Fruit fly (Drosophila melanogaster): Measurements from ENCODE around the gene Oseg5.

Oseg5 gene

DNA sequence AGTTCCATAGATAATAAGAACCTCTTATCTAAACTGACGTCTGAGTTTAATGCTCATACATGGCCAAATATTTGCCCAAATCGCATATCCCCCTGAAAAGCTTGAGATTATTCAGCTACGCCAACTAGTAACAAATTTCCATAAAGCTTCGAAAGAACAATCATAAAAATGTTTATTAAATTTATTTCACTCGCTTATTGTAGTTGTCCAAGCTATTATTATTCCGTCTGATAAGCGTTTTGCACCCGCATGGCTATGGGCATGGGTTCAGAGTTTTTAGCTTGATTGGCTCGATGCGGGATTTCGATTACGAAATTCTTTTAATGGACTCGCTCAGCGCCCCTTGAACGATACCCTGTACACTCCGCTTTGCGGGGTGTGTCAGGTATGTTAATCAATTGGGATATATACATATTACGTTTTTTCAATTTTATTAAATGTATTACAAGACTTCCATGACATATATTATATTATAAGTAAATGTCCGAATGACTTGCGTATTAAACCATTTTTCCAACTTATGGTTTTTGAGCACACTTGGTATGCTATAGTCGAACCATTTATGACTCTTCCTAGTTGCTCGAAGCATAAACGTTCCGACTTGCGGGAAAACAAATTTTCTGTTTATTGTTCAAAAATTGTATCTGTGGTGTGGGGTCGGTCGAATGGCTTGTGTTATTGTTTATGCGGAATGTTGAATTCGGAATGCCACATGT lies 29.9 kb downstream of the Oseg5 start:
- TF ChIP-seq h (optimal IDR thresholded peaks at IDR 0.05) (no peak), psq (optimal IDR thresholded peaks at IDR 0.05) (no peak), Sin3A (optimal IDR thresholded peaks at IDR 0.05) (no peak), insv (optimal IDR thresholded peaks at IDR 0.05) (no peak), ttk (optimal IDR thresholded peaks at IDR 0.05) (no peak), Myc (optimal IDR thresholded peaks at IDR 0.05) (no peak)

DNA sequence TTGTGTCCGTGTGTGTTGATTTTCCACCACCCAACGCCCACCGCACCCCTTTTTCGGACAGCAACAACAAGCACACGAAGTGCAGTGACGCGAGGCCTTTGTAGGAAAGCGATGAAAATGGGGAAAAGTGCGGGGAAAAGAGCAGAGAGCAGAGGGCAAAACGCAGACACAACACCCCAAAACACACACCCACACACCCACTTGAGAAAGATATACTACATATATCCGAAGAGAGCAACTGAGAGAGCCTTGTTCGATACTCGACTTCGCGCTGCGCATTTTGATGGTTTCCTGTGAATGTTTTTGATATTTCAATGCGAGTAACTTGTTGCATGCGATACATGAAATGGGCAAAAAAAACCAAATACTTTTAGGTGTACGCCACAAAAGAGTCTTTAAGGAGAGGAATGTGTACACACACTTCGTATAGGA lies 31.9 kb downstream of the Oseg5 start:
- TF ChIP-seq Myc (optimal IDR thresholded peaks at IDR 0.05) (no peak), ttk (optimal IDR thresholded peaks at IDR 0.05) (no peak), psq (optimal IDR thresholded peaks at IDR 0.05) (no peak)

DNA sequence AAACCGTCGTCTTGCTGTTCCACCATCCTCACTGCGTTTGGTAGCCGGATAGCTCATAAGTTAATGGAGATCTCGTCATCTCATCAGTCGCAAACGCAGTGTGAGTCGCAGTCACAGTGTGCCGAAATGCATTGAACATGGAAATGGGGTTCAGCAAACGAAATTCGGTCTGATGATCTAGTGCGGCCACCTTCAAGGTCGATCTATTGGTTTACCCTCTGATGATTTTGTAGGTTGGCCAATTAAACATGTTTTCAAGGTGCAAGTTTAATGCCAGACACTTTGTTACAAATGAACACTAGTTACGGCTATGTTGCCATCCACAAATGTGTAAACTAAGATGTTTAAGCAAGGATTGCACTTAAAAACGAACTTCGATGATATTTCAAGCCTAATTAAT lies 32.8 kb downstream of the Oseg5 start:
- TF ChIP-seq ttk (optimal IDR thresholded peaks at IDR 0.05): no peak
- TF ChIP-seq Myc (optimal IDR thresholded peaks at IDR 0.05): no peak
- no peak for TF ChIP-seq psq (optimal IDR thresholded peaks at IDR 0.05)
- no peak for TF ChIP-seq Sin3A (optimal IDR thresholded peaks at IDR 0.05)
- no peak for TF ChIP-seq insv (optimal IDR thresholded peaks at IDR 0.05)
- no peak for TF ChIP-seq h (optimal IDR thresholded peaks at IDR 0.05)

DNA sequence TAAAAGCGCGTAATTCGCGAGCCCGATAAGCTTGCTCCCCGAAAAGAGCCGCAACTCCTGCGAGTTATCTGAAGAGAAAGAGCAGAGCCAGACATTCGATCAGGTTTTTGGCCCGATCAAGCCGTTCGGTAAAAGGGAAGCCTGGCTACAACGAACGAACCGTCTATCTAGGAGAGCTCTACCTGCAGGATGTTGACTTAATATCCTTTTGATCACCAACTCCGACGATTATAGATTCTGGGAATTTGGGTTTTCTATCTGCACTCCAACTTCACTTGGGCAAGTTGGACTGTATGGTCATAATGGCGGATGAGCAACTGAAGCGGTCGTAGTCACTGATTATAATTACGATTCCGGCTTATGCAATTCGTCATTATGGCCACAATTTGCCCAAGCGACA lies 33.4 kb downstream of the Oseg5 start:
- TF ChIP-seq insv (optimal IDR thresholded peaks at IDR 0.05) (no peak), Sin3A (optimal IDR thresholded peaks at IDR 0.05) (no peak), h (optimal IDR thresholded peaks at IDR 0.05) (no peak), psq (optimal IDR thresholded peaks at IDR 0.05) (no peak), ttk (optimal IDR thresholded peaks at IDR 0.05) (no peak), Myc (optimal IDR thresholded peaks at IDR 0.05) (no peak)

DNA sequence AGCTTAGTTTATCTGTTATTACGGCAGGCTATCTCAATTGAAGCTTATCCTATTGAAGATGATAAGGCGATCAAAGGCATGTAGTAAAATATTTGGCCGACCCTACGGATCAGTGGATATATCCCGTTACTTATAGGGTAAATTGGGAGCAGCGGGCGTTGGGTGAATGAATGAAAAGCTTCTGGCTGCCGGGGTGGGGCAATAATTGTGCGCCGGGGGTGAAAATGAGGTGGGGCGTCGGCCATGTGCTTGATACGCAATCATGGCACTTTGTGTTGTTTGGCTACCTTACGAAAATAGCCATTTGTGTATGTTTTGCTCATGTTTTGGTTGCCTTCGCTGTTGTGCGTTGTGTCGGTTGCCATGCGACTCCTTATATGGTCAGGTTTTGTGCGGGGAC lies 33.8 kb downstream of the Oseg5 start:
- TF ChIP-seq insv (optimal IDR thresholded peaks at IDR 0.05): no peak
- TF ChIP-seq ttk (optimal IDR thresholded peaks at IDR 0.05): no peak
- TF ChIP-seq Sin3A (optimal IDR thresholded peaks at IDR 0.05): no peak
- no peak for TF ChIP-seq h (optimal IDR thresholded peaks at IDR 0.05)
- TF ChIP-seq psq (optimal IDR thresholded peaks at IDR 0.05): no peak
- TF ChIP-seq Myc (optimal IDR thresholded peaks at IDR 0.05): no peak

DNA sequence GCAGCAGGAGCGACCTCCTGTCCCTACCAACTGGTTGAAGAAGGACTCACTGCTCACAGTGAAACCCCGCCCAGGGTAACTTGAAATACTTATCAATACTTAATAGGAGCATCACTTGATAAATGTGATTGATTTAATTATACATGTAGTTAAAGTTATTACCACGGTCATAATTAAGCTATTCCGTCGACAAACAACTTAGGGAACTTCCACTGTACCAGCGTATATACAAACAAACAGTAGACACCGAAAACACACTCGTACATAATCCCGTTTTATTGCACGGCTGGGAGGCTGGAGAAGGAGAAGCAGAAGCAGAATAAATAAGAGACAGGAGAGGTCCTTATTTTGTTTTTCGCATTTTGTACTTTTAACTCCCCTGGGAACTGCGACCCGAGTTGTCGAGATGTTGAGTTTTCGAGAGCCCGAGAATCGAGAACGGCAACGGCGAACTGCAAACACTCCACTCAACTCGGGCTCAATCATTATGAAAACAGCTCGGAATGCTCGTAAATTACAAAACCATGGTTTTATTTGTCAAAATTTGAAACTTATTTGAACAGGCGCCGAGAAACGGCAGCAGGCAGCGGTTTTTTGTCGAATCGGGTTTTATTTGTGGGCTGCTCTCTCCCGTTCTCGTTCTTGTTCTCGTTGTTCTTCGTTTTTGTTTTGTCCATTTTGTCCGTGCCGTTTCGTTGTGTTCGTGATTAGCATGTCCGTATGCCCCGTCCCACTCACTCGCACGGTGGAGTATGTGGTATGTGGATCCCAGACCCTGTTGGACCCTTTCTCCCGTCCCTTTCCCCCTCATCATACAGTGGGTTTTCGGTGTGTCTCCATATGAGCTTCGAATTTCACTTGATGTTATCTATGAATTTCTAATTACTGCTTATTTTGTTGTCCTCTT lies 35.4 kb downstream of the Oseg5 start:
- TF ChIP-seq psq (optimal IDR thresholded peaks at IDR 0.05): peak; percentile 42
- no peak for TF ChIP-seq Myc (optimal IDR thresholded peaks at IDR 0.05)
- TF ChIP-seq Sin3A (optimal IDR thresholded peaks at IDR 0.05): no peak
- TF ChIP-seq ttk (optimal IDR thresholded peaks at IDR 0.05): no peak

DNA sequence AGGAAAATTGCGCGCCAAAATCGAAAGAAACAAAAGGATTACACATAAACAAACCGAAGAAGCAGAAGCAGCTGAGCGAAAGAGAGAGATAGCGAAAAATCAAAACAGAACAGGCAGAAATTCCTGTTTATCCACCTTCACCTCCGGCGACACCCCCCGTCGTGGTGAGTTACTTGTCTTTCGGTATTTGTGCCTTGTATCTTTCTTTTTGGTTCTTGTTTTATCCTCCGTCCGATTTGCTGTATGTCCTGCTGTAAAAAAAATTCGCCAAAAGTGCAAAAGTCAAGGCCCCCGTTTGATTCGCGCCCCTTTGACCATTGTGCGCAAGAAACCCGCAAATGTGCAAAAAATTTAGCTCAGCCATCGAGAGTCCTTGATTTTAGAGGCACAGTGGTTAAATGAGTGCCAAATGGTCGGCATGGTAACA lies 37.3 kb downstream of the Oseg5 start:
- TF ChIP-seq psq (optimal IDR thresholded peaks at IDR 0.05) (no peak), insv (optimal IDR thresholded peaks at IDR 0.05) (no peak), h (optimal IDR thresholded peaks at IDR 0.05) (no peak), Myc (optimal IDR thresholded peaks at IDR 0.05) (no peak), ttk (optimal IDR thresholded peaks at IDR 0.05) (no peak), Sin3A (optimal IDR thresholded peaks at IDR 0.05) (no peak)

DNA sequence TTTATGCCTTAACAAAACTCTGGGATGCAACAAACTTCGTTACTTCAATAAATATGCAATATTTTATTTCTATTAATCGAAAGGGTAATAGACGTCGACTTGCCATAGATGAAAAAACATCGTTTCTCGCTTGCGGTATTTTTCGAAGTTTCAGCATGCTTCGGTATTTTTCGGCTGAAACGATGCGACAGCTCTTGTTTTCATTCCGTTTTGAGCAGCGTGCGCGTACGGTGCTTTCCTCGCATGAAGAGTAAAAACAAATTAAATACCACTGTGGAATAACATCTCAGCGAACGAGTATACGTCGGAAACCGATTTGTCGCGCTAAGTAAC lies 38.2 kb downstream of the Oseg5 start, which contains the start of gene CG9328:
Gene CG9328, plus strand, starts transcription at position 201 of the 333 bp plus-strand sequence.
- TF ChIP-seq insv (optimal IDR thresholded peaks at IDR 0.05) (no peak), h (optimal IDR thresholded peaks at IDR 0.05) (no peak), ttk (optimal IDR thresholded peaks at IDR 0.05) (no peak), Sin3A (optimal IDR thresholded peaks at IDR 0.05) (no peak), Myc (optimal IDR thresholded peaks at IDR 0.05) (no peak), psq (optimal IDR thresholded peaks at IDR 0.05) (no peak)

DNA sequence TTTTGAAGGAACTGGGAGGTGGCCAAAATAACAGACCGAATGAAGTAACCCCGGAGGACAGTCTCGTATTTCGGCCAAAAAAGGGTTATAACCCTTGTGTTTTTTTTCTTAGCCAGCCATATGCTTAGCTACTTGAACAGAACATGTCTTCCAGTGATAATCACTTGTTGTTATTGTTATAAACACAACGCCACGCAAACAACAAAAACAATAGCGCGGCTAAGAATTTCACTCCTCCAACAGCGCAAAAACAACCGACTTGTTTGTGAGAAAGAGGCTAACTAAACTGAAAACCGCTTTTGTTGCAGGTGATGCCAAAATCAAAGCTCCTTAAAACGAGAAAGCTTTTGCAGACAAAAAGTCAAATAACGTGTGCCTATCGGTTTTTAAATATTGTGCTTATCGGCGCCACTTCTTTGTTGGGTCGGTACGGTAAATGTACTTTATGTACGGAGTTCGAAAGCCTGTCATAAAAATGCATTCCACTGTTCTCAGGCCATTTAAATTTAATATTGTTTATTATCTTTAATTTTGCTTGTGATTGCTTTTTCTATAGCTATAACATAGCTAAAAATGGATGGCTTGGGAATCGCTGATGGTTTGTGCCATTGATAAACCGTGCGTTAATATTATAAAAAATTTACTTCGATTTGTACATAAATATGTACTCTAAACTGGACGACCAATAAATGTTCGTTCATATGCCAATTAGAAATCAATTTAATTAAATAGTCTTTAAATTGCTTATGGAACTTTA lies 38.7 kb downstream of the Oseg5 start, which contains the start of gene vari:
Gene vari, minus strand, starts transcription at position 285 of the 757 bp plus-strand sequence.
- TF ChIP-seq insv (optimal IDR thresholded peaks at IDR 0.05) (no peak), Sin3A (optimal IDR thresholded peaks at IDR 0.05) (no peak), ttk (optimal IDR thresholded peaks at IDR 0.05) (no peak), Myc (optimal IDR thresholded peaks at IDR 0.05) (no peak), psq (optimal IDR thresholded peaks at IDR 0.05) (no peak)

DNA sequence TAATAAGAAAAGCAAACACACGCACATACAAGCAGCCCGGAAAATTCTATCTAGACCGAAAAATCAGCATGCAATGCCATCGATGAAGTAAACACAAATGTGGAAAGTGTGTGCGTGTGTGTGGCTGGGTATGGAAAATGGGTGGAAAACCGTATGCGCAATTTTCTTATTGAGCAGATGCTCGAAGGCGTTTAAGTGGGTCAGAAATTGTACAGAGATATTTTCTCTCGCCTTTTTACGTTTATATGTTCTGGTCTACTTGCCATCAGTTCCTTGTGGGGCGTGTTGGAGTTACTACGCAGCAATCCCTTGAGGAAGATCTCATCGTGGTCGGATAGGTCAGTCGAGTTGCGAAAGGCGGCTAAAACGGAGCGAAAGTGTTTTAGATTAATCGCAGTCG lies 39.9 kb downstream of the Oseg5 start:
- TF ChIP-seq psq (optimal IDR thresholded peaks at IDR 0.05) (no peak), Sin3A (optimal IDR thresholded peaks at IDR 0.05) (no peak)

DNA sequence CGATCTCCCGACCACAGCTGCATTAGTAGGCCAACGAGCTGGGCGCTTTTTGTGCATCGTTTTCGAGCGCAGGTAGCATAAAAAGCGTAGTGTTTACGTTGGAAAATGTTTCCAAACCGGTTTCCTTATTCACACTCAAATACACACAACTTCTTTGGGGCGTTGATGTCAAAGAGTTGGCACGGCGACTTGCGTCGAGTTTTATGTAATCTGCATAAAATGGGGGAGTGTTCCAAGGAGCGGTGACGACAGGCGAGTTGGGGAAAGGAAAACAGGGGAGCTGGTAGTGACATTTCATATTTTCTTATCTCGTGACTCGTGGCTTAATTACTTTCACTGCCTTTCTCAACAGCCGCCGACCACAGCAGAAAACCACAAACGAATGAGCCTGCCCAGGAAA lies 41.0 kb downstream of the Oseg5 start:
- TF ChIP-seq Sin3A (optimal IDR thresholded peaks at IDR 0.05) (no peak), insv (optimal IDR thresholded peaks at IDR 0.05) (no peak), h (optimal IDR thresholded peaks at IDR 0.05) (no peak), Myc (optimal IDR thresholded peaks at IDR 0.05) (no peak), psq (optimal IDR thresholded peaks at IDR 0.05) (no peak), ttk (optimal IDR thresholded peaks at IDR 0.05) (no peak)

DNA sequence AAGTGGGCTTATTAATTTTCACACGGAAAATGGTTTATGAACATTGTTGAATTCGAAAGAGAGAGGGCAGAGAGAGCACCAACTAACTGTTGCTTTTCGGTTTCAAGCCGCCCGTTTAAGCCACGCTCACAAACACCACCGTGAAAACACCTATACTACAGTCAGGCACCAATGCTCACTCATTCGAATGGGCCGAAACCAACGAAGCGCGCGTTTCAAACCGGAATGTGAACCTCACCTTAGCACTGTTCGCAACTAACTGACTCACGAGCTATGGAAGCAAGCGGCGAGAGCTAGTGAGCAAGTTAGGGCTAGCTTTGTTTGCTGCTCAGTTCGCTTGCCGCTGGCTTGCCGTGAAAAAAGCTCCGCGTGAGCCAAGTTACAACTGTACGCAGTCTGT lies 41.8 kb downstream of the Oseg5 start:
- TF ChIP-seq insv (optimal IDR thresholded peaks at IDR 0.05): no peak
- TF ChIP-seq h (optimal IDR thresholded peaks at IDR 0.05): no peak
- no peak for TF ChIP-seq psq (optimal IDR thresholded peaks at IDR 0.05)
- no peak for TF ChIP-seq ttk (optimal IDR thresholded peaks at IDR 0.05)
- no peak for TF ChIP-seq Myc (optimal IDR thresholded peaks at IDR 0.05)
- no peak for TF ChIP-seq Sin3A (optimal IDR thresholded peaks at IDR 0.05)

All from Kc167 (cell line).